Worm (Caenorhabditis elegans): ENCODE data around the gene F44E7.9.

ce11 chrV:5782687-5783086, 8.3 kb upstream of the F44E7.9 start, which contains the start of gene fbxa-183:
- no peak for TF ChIP-seq aha-1 (tag; optimal IDR thresholded peaks at IDR 0.05)
- TF ChIP-seq zag-1 (tag; optimal IDR thresholded peaks at IDR 0.05): no peak
- no peak for TF ChIP-seq egl-27 (tag; optimal IDR thresholded peaks at IDR 0.05)
- TF ChIP-seq lir-3 (tag; optimal IDR thresholded peaks at IDR 0.05; ENCODE audit: poor library complexity): no peak
- no peak for TF ChIP-seq mdl-1 (tag; optimal IDR thresholded peaks at IDR 0.05)
- no peak for TF ChIP-seq ztf-11 (tag; optimal IDR thresholded peaks at IDR 0.05)
- no peak for TF ChIP-seq ztf-4 (tag; optimal IDR thresholded peaks at IDR 0.05)
- TF ChIP-seq lin-15B (tag; optimal IDR thresholded peaks at IDR 0.05): no peak
- TF ChIP-seq tbx-2 (tag; optimal IDR thresholded peaks at IDR 0.05): no peak
- no peak for TF ChIP-seq snpc-4 (tag; optimal IDR thresholded peaks at IDR 0.05)
- TF ChIP-seq unc-62 (GFP tag; optimal IDR thresholded peaks at IDR 0.05): no peak
- TF ChIP-seq ces-1 (GFP tag; optimal IDR thresholded peaks at IDR 0.05): no peak
